Worm (Caenorhabditis elegans) whole organism, L3 larva: Measurements from ENCODE around the gene pot-1.

Experiments
- R02D3.7 ChIP-seq: fragments of 150-350 bp; optimal IDR thresholded peaks from 2 replicates; lab custom pipeline; 2014; ENCODE audit warnings: missing biosample characterization, missing genetic modification characterization
- ZK546.5 ChIP-seq: sonication (generic microtip); optimal IDR thresholded peaks from 2 replicates; lab custom pipeline; 2017; ENCODE audit warnings: missing biosample characterization, missing genetic modification characterization
- aly-2 ChIP-seq: fragments of 150-350 bp; optimal IDR thresholded peaks from 2 replicates; lab custom pipeline; 2014; ENCODE audit warnings: missing biosample characterization, missing genetic modification characterization
- ama-1 ChIP-seq: fragments of 150-350 bp; optimal IDR thresholded peaks from 2 replicates; lab custom pipeline; 2018
- ceh-16 ChIP-seq: sonication (generic microtip); optimal IDR thresholded peaks from 2 replicates; lab custom pipeline; 2017; ENCODE audit warnings: missing biosample characterization, missing genetic modification characterization
- ceh-28 ChIP-seq: fragments of 150-350 bp; optimal IDR thresholded peaks from 2 replicates; lab custom pipeline; 2014; ENCODE audit warnings: missing biosample characterization, missing genetic modification reagents, missing genetic modification characterization
- ceh-82 ChIP-seq: fragments of 150-350 bp; optimal IDR thresholded peaks from 2 replicates; lab custom pipeline; 2014; ENCODE audit warnings: missing biosample characterization, missing genetic modification characterization
- ceh-9 ChIP-seq: sonication (generic microtip); optimal IDR thresholded peaks from 2 replicates; lab custom pipeline; 2018; ENCODE audit warnings: missing biosample characterization, missing genetic modification characterization
- daf-12 ChIP-seq: fragments of 150-350 bp; optimal IDR thresholded peaks from 2 replicates; lab custom pipeline; 2014; ENCODE audit warnings: missing biosample characterization, missing genetic modification reagents, missing genetic modification characterization
- egl-27 ChIP-seq: sonication (generic microtip); optimal IDR thresholded peaks from 4 replicates; lab custom pipeline; 2017; ENCODE audit warnings: missing biosample characterization, missing genetic modification reagents, missing genetic modification characterization
- egl-5 ChIP-seq: fragments of 150-350 bp; optimal IDR thresholded peaks from 2 replicates; lab custom pipeline; 2017; ENCODE audit warnings: missing biosample characterization, missing genetic modification reagents, missing genetic modification characterization, inconsistent platforms
- elt-1 ChIP-seq: fragments of 150-350 bp; optimal IDR thresholded peaks from 2 replicates; lab custom pipeline; 2014; ENCODE audit warnings: missing biosample characterization, missing genetic modification characterization
- elt-2 ChIP-seq: sonication (generic microtip); optimal IDR thresholded peaks from 2 replicates; lab custom pipeline; 2016; ENCODE audit warnings: missing genetic modification reagents, mild to moderate bottlenecking, missing genetic modification characterization, missing compliant biosample characterization
- elt-3 ChIP-seq, 3 experiments: fragments of 150-350 bp in 1 of 3; sonication (generic microtip) in 2 of 3; optimal IDR thresholded peaks; 2 replicates in 2 of 3; 4 replicates in 1 of 3; lab custom pipeline; 2014 to 2017; ENCODE audit warnings: missing biosample characterization in 3 of 3, missing genetic modification characterization in 3 of 3
- eor-1 ChIP-seq, 2 experiments: fragments of 150-350 bp; optimal IDR thresholded peaks; 2 replicates each; lab custom pipeline; 2014 to 2018; ENCODE audit warnings: missing biosample characterization in 2 of 2, missing genetic modification characterization in 2 of 2
- fkh-10 ChIP-seq: sonication (generic microtip); optimal IDR thresholded peaks from 2 replicates; lab custom pipeline; 2017; ENCODE audit warnings: missing biosample characterization, missing genetic modification reagents, missing genetic modification characterization
- fkh-2 ChIP-seq: fragments of 150-350 bp; optimal IDR thresholded peaks from 2 replicates; lab custom pipeline; 2014; ENCODE audit warnings: missing biosample characterization, missing genetic modification reagents, missing genetic modification characterization
- fos-1 ChIP-seq: fragments of 150-350 bp; optimal IDR thresholded peaks from 2 replicates; lab custom pipeline; 2014; ENCODE audit warnings: missing biosample characterization, missing genetic modification characterization
- hmg-11 ChIP-seq: sonication (generic microtip); optimal IDR thresholded peaks from 2 replicates; lab custom pipeline; 2016; ENCODE audit warnings: missing genetic modification characterization, missing compliant biosample characterization
- jun-1 ChIP-seq: fragments of 150-350 bp; optimal IDR thresholded peaks from 2 replicates; lab custom pipeline; 2014; ENCODE audit warnings: missing biosample characterization, missing genetic modification reagents, missing genetic modification characterization
- lin-15B ChIP-seq: fragments of 150-350 bp; optimal IDR thresholded peaks from 2 replicates; lab custom pipeline; 2014; ENCODE audit warnings: missing biosample characterization, missing genetic modification characterization
- lin-39 ChIP-seq: fragments of 150-350 bp; optimal IDR thresholded peaks from 2 replicates; lab custom pipeline; 2018; ENCODE audit warnings: missing biosample characterization, missing genetic modification reagents, missing genetic modification characterization
- lsy-12 ChIP-seq: sonication (generic microtip); optimal IDR thresholded peaks from 2 replicates; lab custom pipeline; 2016; ENCODE audit warnings: mild to moderate bottlenecking, missing genetic modification characterization, missing compliant biosample characterization
- mdl-1 ChIP-seq: fragments of 150-350 bp; optimal IDR thresholded peaks from 2 replicates; lab custom pipeline; 2014; ENCODE audit warnings: missing biosample characterization, missing genetic modification characterization
- mml-1 ChIP-seq: fragments of 150-350 bp; sonication (generic microtip); optimal IDR thresholded peaks from 3 replicates; lab custom pipeline; 2014; ENCODE audit warnings: missing biosample characterization, missing genetic modification characterization
- nfya-1 ChIP-seq: sonication (generic microtip); optimal IDR thresholded peaks from 2 replicates; lab custom pipeline; 2017; ENCODE audit warnings: missing genetic modification characterization, mild to moderate bottlenecking, missing compliant biosample characterization, antibody characterized with exemption, moderate library complexity; ENCODE audit not compliant: insufficient read depth
- nhr-11 ChIP-seq: fragments of 150-350 bp; optimal IDR thresholded peaks from 2 replicates; lab custom pipeline; 2014; ENCODE audit warnings: missing biosample characterization, missing genetic modification characterization
- nhr-12 ChIP-seq: fragments of 150-350 bp; optimal IDR thresholded peaks from 2 replicates; lab custom pipeline; 2014; ENCODE audit warnings: missing biosample characterization, missing genetic modification characterization
- nhr-23 ChIP-seq: fragments of 150-350 bp; optimal IDR thresholded peaks from 2 replicates; lab custom pipeline; 2014; ENCODE audit warnings: missing biosample characterization, missing genetic modification reagents, missing genetic modification characterization
- nhr-237 ChIP-seq: fragments of 150-350 bp; optimal IDR thresholded peaks from 2 replicates; lab custom pipeline; 2014; ENCODE audit warnings: missing biosample characterization, missing genetic modification characterization
- nhr-25 ChIP-seq: sonication (generic microtip); optimal IDR thresholded peaks from 2 replicates; lab custom pipeline; 2017; ENCODE audit warnings: missing biosample characterization, missing genetic modification characterization
- nhr-28 ChIP-seq: fragments of 150-350 bp; optimal IDR thresholded peaks from 2 replicates; lab custom pipeline; 2014; ENCODE audit warnings: missing biosample characterization, missing genetic modification characterization
- nhr-43 ChIP-seq: sonication (generic microtip); optimal IDR thresholded peaks from 2 replicates; lab custom pipeline; 2016; ENCODE audit warnings: mild to moderate bottlenecking, missing genetic modification characterization, missing compliant biosample characterization; ENCODE audit not compliant: poor library complexity, severe bottlenecking
- nhr-67 ChIP-seq: fragments of 150-350 bp; optimal IDR thresholded peaks from 2 replicates; lab custom pipeline; 2014; ENCODE audit warnings: missing biosample characterization, missing genetic modification characterization
- nhr-76 ChIP-seq: fragments of 150-350 bp; sonication (generic microtip); optimal IDR thresholded peaks from 5 replicates; lab custom pipeline; 2014; ENCODE audit warnings: missing biosample characterization, missing genetic modification characterization
- nhr-77 ChIP-seq: fragments of 150-350 bp; optimal IDR thresholded peaks from 2 replicates; lab custom pipeline; 2014; ENCODE audit warnings: missing biosample characterization, missing genetic modification characterization
- pha-4 ChIP-seq: fragments of 150-350 bp; optimal IDR thresholded peaks from 2 replicates; lab custom pipeline; 2014; ENCODE audit warnings: missing biosample characterization, missing genetic modification reagents, missing genetic modification characterization
- pqm-1 ChIP-seq: fragments of 150-350 bp; optimal IDR thresholded peaks from 2 replicates; lab custom pipeline; 2017; ENCODE audit warnings: missing biosample characterization, missing genetic modification characterization, inconsistent platforms
- sea-2 ChIP-seq: fragments of 150-350 bp; sonication (generic microtip); optimal IDR thresholded peaks from 4 replicates; lab custom pipeline; 2014; ENCODE audit warnings: missing biosample characterization, missing genetic modification reagents, missing genetic modification characterization
- skn-1 ChIP-seq: fragments of 150-350 bp; optimal IDR thresholded peaks from 2 replicates; lab custom pipeline; 2014; ENCODE audit warnings: missing biosample characterization, missing genetic modification characterization
- snpc-4 ChIP-seq: fragments of 150-350 bp; optimal IDR thresholded peaks from 2 replicates; lab custom pipeline; 2014; ENCODE audit warnings: missing biosample characterization, missing genetic modification characterization
- tbx-2 ChIP-seq: sonication (generic microtip); optimal IDR thresholded peaks from 2 replicates; lab custom pipeline; 2016; ENCODE audit warnings: mild to moderate bottlenecking, missing genetic modification characterization, missing compliant biosample characterization
- unc-39 ChIP-seq: sonication (generic microtip); optimal IDR thresholded peaks from 4 replicates; lab custom pipeline; 2017; ENCODE audit warnings: missing biosample characterization, missing genetic modification characterization
- unc-62 ChIP-seq: fragments of 150-350 bp; sonication (generic microtip); optimal IDR thresholded peaks from 4 replicates; lab custom pipeline; 2014; ENCODE audit warnings: missing biosample characterization, missing genetic modification reagents, missing genetic modification characterization
- zag-1 ChIP-seq: fragments of 150-350 bp; optimal IDR thresholded peaks from 2 replicates; lab custom pipeline; 2014; ENCODE audit warnings: missing biosample characterization, missing genetic modification characterization
- ztf-11 ChIP-seq: fragments of 150-350 bp; optimal IDR thresholded peaks from 2 replicates; lab custom pipeline; 2014; ENCODE audit warnings: missing biosample characterization, missing genetic modification characterization
- ztf-4 ChIP-seq: fragments of 150-350 bp; optimal IDR thresholded peaks from 2 replicates; lab custom pipeline; 2014; ENCODE audit warnings: missing biosample characterization, missing genetic modification characterization

pot-1 gene

ce11 chrIII:7165816-7166229 lies 32.3 kb upstream of the pot-1 start:
- TF ChIP-seq ama-1 (no peak), aly-2 (tag; lab: Kevin White, UChicago) (no peak), tbx-2 (tag; lab: Kevin White, UChicago) (no peak), pqm-1 (tag; lab: Kevin White, UChicago) (peak; percentile 97), ZK546.5 (tag; lab: Kevin White, UChicago) (no peak), mml-1 (no peak), nfya-1 (tag; lab: Kevin White, UChicago) (peak; percentile 50), zag-1 (tag; lab: Kevin White, UChicago) (no peak), nhr-12 (tag; lab: Kevin White, UChicago) (no peak), jun-1 (peak; percentile 82), nhr-11 (no peak), daf-12 (tag; lab: Kevin White, UChicago) (no peak), unc-62 (GFP tag; lab: Kevin White, UChicago) (no peak), eor-1 (tag; optimal IDR thresholded peaks at IDR 0.05; lab: Kevin White, UChicago) (no peak), ztf-11 (no peak), nhr-25 (tag; lab: Kevin White, UChicago) (no peak), hmg-11 (no peak), nhr-23 (no peak), elt-3 (tag; optimal IDR thresholded peaks at IDR 0.05; lab: Kevin White, UChicago) (no peak), R02D3.7 (no peak), fkh-2 (tag; lab: Kevin White, UChicago) (no peak), fos-1 (peak; percentile 18), lin-15B (tag; lab: Kevin White, UChicago) (peak; percentile 42), ceh-28 (tag; lab: Kevin White, UChicago) (peak; percentile 38), ceh-9 (no peak), ceh-82 (tag; lab: Kevin White, UChicago) (no peak), nhr-67 (tag; lab: Kevin White, UChicago) (no peak), egl-5 (peak; percentile 44), unc-39 (no peak), nhr-76 (tag; lab: Kevin White, UChicago) (no peak), elt-1 (tag; lab: Kevin White, UChicago) (no peak), ztf-4 (tag; lab: Kevin White, UChicago) (no peak), mdl-1 (tag; lab: Kevin White, UChicago) (peak; percentile 58), snpc-4 (tag; lab: Kevin White, UChicago) (peak; percentile 37), elt-2 (tag; lab: Kevin White, UChicago) (peak; percentile 97), pha-4 (tag; lab: Kevin White, UChicago) (peak; percentile 70), nhr-77 (tag; lab: Kevin White, UChicago) (no peak), fkh-10 (GFP tag; lab: Kevin White, UChicago) (no peak), nhr-237 (tag; lab: Kevin White, UChicago) (no peak), skn-1 (tag; lab: Kevin White, UChicago) (peak; percentile 72), nhr-28 (tag; lab: Kevin White, UChicago) (no peak), egl-27 (no peak), lin-39 (tag; lab: Kevin White, UChicago) (peak; percentile 5), lsy-12 (tag; lab: Kevin White, UChicago) (peak; percentile 27), nhr-43 (tag; lab: Kevin White, UChicago) (no peak), ceh-16 (tag; lab: Kevin White, UChicago) (no peak), sea-2 (GFP tag; lab: Kevin White, UChicago) (no peak)

ce11 chrIII:7165276-7165675 lies 31.8 kb upstream of the pot-1 start:
- TF ChIP-seq fkh-10 (GFP tag; lab: Kevin White, UChicago) (no peak), nhr-43 (tag; lab: Kevin White, UChicago) (no peak), ceh-82 (tag; lab: Kevin White, UChicago) (no peak), nhr-77 (tag; lab: Kevin White, UChicago) (no peak), ama-1 (no peak), zag-1 (tag; lab: Kevin White, UChicago) (no peak), nhr-11 (no peak), lin-15B (tag; lab: Kevin White, UChicago) (no peak), mdl-1 (tag; lab: Kevin White, UChicago) (no peak), nhr-12 (tag; lab: Kevin White, UChicago) (no peak), nfya-1 (tag; lab: Kevin White, UChicago) (no peak), fos-1 (no peak), nhr-67 (tag; lab: Kevin White, UChicago) (no peak), nhr-25 (tag; lab: Kevin White, UChicago) (no peak), sea-2 (GFP tag; lab: Kevin White, UChicago) (no peak), ztf-4 (tag; lab: Kevin White, UChicago) (no peak), nhr-23 (no peak), pqm-1 (tag; lab: Kevin White, UChicago) (no peak)
